Worm (Caenorhabditis elegans) whole organism, L2 larva: ENCODE measurements around the gene scl-27.

Experiments used
- F13H6.1 ChIP-seq: sonication (generic microtip); optimal IDR thresholded peaks from 2 replicates; lab custom pipeline; 2016; ENCODE audit warnings: missing genetic modification characterization, missing compliant biosample characterization
- R02D3.7 ChIP-seq: fragments of 150-350 bp; optimal IDR thresholded peaks from 2 replicates; lab custom pipeline; 2014; ENCODE audit warnings: missing biosample characterization, missing genetic modification characterization
- Y55F3AM.14 ChIP-seq: fragments of 200-800 bp; sonication (Bioruptor generic); optimal IDR thresholded peaks from 2 replicates; lab custom pipeline; 2018; ENCODE audit warnings: mild to moderate bottlenecking, missing genetic modification characterization, missing compliant biosample characterization
- alr-1 ChIP-seq: fragments of 150-350 bp; optimal IDR thresholded peaks from 2 replicates; lab custom pipeline; 2014; ENCODE audit warnings: missing biosample characterization, missing genetic modification characterization
- aly-2 ChIP-seq: fragments of 150-350 bp; optimal IDR thresholded peaks from 2 replicates; lab custom pipeline; 2014; ENCODE audit warnings: missing biosample characterization, missing genetic modification characterization
- blmp-1 ChIP-seq: sonication (generic microtip); optimal IDR thresholded peaks from 2 replicates; lab custom pipeline; 2017; ENCODE audit warnings: missing genetic modification characterization, mild to moderate bottlenecking, missing compliant biosample characterization, antibody characterized with exemption, moderate library complexity; ENCODE audit not compliant: insufficient read depth
- ceh-16 ChIP-seq: fragments of 150-350 bp; optimal IDR thresholded peaks from 2 replicates; lab custom pipeline; 2014; ENCODE audit warnings: missing biosample characterization, missing genetic modification characterization
- crh-2 ChIP-seq: sonication (generic microtip); optimal IDR thresholded peaks from 2 replicates; lab custom pipeline; 2017; ENCODE audit warnings: missing biosample characterization, missing genetic modification characterization
- dmd-4 ChIP-seq: sonication (generic microtip); optimal IDR thresholded peaks from 2 replicates; lab custom pipeline; 2017; ENCODE audit warnings: missing biosample characterization, missing genetic modification characterization
- egl-27 ChIP-seq: sonication (generic microtip); optimal IDR thresholded peaks from 3 replicates; lab custom pipeline; 2017; ENCODE audit warnings: missing biosample characterization, missing genetic modification reagents, missing genetic modification characterization
- elt-1 ChIP-seq: fragments of 150-350 bp; optimal IDR thresholded peaks from 2 replicates; lab custom pipeline; 2014; ENCODE audit warnings: missing biosample characterization, missing genetic modification characterization
- elt-3 ChIP-seq: sonication (generic microtip); optimal IDR thresholded peaks from 2 replicates; lab custom pipeline; 2017; ENCODE audit warnings: missing biosample characterization, missing genetic modification characterization
- fos-1 ChIP-seq: fragments of 150-350 bp; optimal IDR thresholded peaks from 2 replicates; lab custom pipeline; 2014; ENCODE audit warnings: missing biosample characterization, missing genetic modification characterization
- lin-11 ChIP-seq: fragments of 150-350 bp; sonication (generic microtip); optimal IDR thresholded peaks from 2 replicates; lab custom pipeline; 2014; ENCODE audit warnings: missing biosample characterization, missing genetic modification characterization, inconsistent platforms, mixed read lengths
- lin-39 ChIP-seq: fragments of 150-350 bp; optimal IDR thresholded peaks from 2 replicates; lab custom pipeline; 2014; ENCODE audit warnings: missing biosample characterization, missing genetic modification reagents, missing genetic modification characterization
- lsy-2 ChIP-seq, 2 experiments: fragments of 150-350 bp in 1 of 2; sonication (generic microtip) in 1 of 2; optimal IDR thresholded peaks; 2 replicates each; lab custom pipeline; 2014 to 2017; ENCODE audit warnings: missing biosample characterization in 2 of 2, missing genetic modification characterization in 2 of 2
- mab-5 ChIP-seq: fragments of 150-350 bp; optimal IDR thresholded peaks from 2 replicates; lab custom pipeline; 2014; ENCODE audit warnings: missing biosample characterization, missing genetic modification characterization
- mbf-1 ChIP-seq: sonication (generic microtip); optimal IDR thresholded peaks from 2 replicates; lab custom pipeline; 2017; ENCODE audit warnings: missing biosample characterization, missing genetic modification characterization
- nhr-12 ChIP-seq: fragments of 150-350 bp; optimal IDR thresholded peaks from 2 replicates; lab custom pipeline; 2014; ENCODE audit warnings: missing biosample characterization, missing genetic modification characterization
- nhr-21 ChIP-seq: fragments of 150-350 bp; optimal IDR thresholded peaks from 2 replicates; lab custom pipeline; 2014; ENCODE audit warnings: missing biosample characterization, missing genetic modification characterization
- nhr-23 ChIP-seq: fragments of 150-350 bp; optimal IDR thresholded peaks from 2 replicates; lab custom pipeline; 2014; ENCODE audit warnings: missing biosample characterization, missing genetic modification reagents, missing genetic modification characterization
- nhr-25 ChIP-seq: fragments of 150-350 bp; sonication (generic microtip); optimal IDR thresholded peaks from 3 replicates; lab custom pipeline; 2014; ENCODE audit warnings: missing biosample characterization, missing genetic modification characterization
- peb-1 ChIP-seq: fragments of 150-350 bp; optimal IDR thresholded peaks from 2 replicates; lab custom pipeline; 2014; ENCODE audit warnings: missing biosample characterization, missing genetic modification characterization
- sem-4 ChIP-seq: fragments of 150-350 bp; optimal IDR thresholded peaks from 2 replicates; lab custom pipeline; 2014; ENCODE audit warnings: missing biosample characterization, missing genetic modification reagents, missing genetic modification characterization
- skn-1 ChIP-seq: sonication (generic microtip); optimal IDR thresholded peaks from 2 replicates; lab custom pipeline; 2017; ENCODE audit warnings: missing biosample characterization, missing genetic modification characterization
- sma-3 ChIP-seq: sonication (generic microtip); optimal IDR thresholded peaks from 2 replicates; lab custom pipeline; 2016; ENCODE audit warnings: missing genetic modification reagents, missing genetic modification characterization, missing compliant biosample characterization
- snpc-4 ChIP-seq: fragments of 150-350 bp; optimal IDR thresholded peaks from 2 replicates; lab custom pipeline; 2014; ENCODE audit warnings: missing biosample characterization, missing genetic modification characterization
- unc-39 ChIP-seq: fragments of 150-350 bp; optimal IDR thresholded peaks from 2 replicates; lab custom pipeline; 2014; ENCODE audit warnings: missing biosample characterization, missing genetic modification characterization
- unc-55 ChIP-seq: fragments of 150-350 bp; sonication (generic microtip); optimal IDR thresholded peaks from 3 replicates; lab custom pipeline; 2014; ENCODE audit warnings: missing biosample characterization, missing genetic modification reagents, missing genetic modification characterization
- unc-62 ChIP-seq: fragments of 150-350 bp; optimal IDR thresholded peaks from 2 replicates; lab custom pipeline; 2014; ENCODE audit warnings: missing biosample characterization, missing genetic modification reagents, missing genetic modification characterization
- zag-1 ChIP-seq: fragments of 150-350 bp; optimal IDR thresholded peaks from 2 replicates; lab custom pipeline; 2014; ENCODE audit warnings: missing biosample characterization, missing genetic modification characterization
- ztf-1 ChIP-seq: fragments of 200-800 bp; sonication (Bioruptor generic); conservative IDR thresholded peaks from 2 replicates; pipeline ENCODE4 v1.3.6; 2022; ENCODE audit warnings: missing genetic modification characterization, missing compliant biosample characterization
- ztf-11 ChIP-seq: sonication (generic microtip); optimal IDR thresholded peaks from 2 replicates; lab custom pipeline; 2017; ENCODE audit warnings: missing biosample characterization, missing genetic modification characterization

The scl-27 gene

DNA sequence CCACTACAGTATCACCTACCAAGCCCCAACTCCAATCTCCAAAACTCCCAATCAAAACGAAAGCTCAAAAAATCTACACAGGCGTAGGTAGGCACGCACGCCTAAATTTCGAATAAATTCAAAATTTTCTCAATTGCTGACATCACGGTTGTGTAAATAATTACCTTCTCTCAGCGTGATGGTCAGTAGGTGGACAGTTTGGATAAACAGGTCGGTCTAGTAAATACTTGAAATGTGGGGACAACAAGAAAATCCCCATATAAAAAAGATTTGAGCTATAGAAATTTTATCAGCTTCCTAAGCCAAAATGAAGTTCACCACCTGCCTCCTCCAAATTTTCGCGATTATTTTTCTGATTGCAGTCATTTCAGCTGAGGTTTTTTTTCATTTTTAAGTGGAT is 38.3 kb downstream of the scl-27 start, which contains the start of gene B0554.1:
B0554.1 (plus strand) TSS at position 301 of the 400 bp plus-strand sequence.
- TF ChIP-seq elt-3 (tag; lab: Kevin White, UChicago), result no peak
- no peak for TF ChIP-seq lsy-2 (tag; optimal IDR thresholded peaks at IDR 0.05; lab: Kevin White, UChicago)
- no peak for TF ChIP-seq egl-27 (tag; lab: Kevin White, UChicago)
- no peak for TF ChIP-seq snpc-4 (tag; lab: Kevin White, UChicago)
- no peak for TF ChIP-seq alr-1
- no peak for TF ChIP-seq Y55F3AM.14 (GFP tag; lab: Kevin White, UChicago)
- TF ChIP-seq R02D3.7 (tag; lab: Kevin White, UChicago), result no peak
- no peak for TF ChIP-seq blmp-1 (tag; lab: Kevin White, UChicago)
- no peak for TF ChIP-seq ztf-11 (tag; lab: Kevin White, UChicago)
- TF ChIP-seq, all 48 proteins: peak for 0

DNA sequence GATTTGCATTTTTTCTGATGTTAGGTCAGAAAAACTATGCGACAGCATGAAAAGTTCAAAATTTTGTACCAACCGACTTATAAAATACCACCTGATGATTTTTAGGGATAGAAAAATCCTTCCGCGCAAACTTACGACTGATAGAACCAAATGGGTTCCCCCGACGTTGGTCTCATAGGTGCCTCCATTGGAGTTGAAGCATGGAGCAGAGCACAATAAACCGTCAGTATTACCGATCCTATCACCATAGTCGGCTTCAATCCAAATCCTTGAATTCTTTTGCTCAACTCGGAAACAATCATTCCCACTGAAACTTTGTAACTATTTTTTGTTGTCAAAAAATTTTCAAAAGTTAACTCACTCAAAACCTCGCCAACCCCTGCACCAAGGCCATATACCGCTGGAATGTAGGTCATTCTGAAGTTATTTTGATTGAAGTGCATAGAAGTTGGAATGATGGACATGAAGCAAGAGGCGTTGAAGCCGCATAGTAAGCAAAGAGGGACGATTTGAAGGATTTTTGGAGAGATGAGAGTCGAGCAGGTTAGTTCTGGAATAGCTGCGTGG is 39.4 kb downstream of the scl-27 start:
- TF ChIP-seq egl-27 (tag; lab: Kevin White, UChicago), result no peak
- TF ChIP-seq unc-55 (GFP tag; lab: Kevin White, UChicago), result no peak
- no peak for TF ChIP-seq lin-39
- no peak for TF ChIP-seq nhr-25

DNA sequence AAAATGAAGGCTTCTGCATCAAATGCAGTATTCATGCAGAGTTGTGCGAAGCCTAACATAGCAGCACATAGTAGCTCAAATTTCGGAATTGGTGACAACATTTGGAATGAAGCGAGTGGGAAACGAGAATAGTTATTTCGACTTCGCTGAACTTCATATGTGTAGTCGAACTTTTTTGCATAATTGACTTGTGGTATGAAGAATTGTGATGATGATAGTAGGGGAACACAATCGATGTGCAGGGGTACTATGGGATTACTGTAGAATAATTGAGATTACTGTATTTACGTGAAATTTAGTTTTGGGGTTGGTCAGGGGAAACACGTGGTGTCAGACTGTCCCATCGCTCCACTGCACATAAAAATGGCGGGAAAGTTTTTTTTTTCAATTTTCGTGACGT is 41.1 kb downstream of the scl-27 start, which contains the start of gene B0554.7:
B0554.7 (minus strand) TSS at position 101 of the 400 bp plus-strand sequence.
- no peak for TF ChIP-seq fos-1 (tag; lab: Kevin White, UChicago)
- no peak for TF ChIP-seq crh-2 (tag; lab: Kevin White, UChicago)
- TF ChIP-seq zag-1 (tag; lab: Kevin White, UChicago), result no peak
- TF ChIP-seq ztf-1 (GFP tag; lab: Robert Waterston, UW), result no peak
- TF ChIP-seq sma-3 (GFP tag; lab: Kevin White, UChicago), result no peak
- no peak for TF ChIP-seq nhr-12 (tag; lab: Kevin White, UChicago)
- TF ChIP-seq dmd-4, result no peak
- TF ChIP-seq mbf-1 (tag; lab: Kevin White, UChicago), result no peak
- no peak for TF ChIP-seq skn-1 (tag; lab: Kevin White, UChicago)
- no peak for TF ChIP-seq unc-62 (GFP tag; lab: Kevin White, UChicago)
- TF ChIP-seq R02D3.7 (tag; lab: Kevin White, UChicago), result no peak
- TF ChIP-seq alr-1, result no peak
- no peak for TF ChIP-seq unc-39 (tag; lab: Kevin White, UChicago)
- TF ChIP-seq F13H6.1 (tag; lab: Kevin White, UChicago), result no peak
- TF ChIP-seq peb-1 (tag; lab: Kevin White, UChicago), result no peak
- TF ChIP-seq Y55F3AM.14 (GFP tag; lab: Kevin White, UChicago), result no peak
- no peak for TF ChIP-seq mab-5
- no peak for TF ChIP-seq nhr-21
- no peak for TF ChIP-seq elt-1 (tag; lab: Kevin White, UChicago)
- no peak for TF ChIP-seq egl-27 (tag; lab: Kevin White, UChicago)

DNA sequence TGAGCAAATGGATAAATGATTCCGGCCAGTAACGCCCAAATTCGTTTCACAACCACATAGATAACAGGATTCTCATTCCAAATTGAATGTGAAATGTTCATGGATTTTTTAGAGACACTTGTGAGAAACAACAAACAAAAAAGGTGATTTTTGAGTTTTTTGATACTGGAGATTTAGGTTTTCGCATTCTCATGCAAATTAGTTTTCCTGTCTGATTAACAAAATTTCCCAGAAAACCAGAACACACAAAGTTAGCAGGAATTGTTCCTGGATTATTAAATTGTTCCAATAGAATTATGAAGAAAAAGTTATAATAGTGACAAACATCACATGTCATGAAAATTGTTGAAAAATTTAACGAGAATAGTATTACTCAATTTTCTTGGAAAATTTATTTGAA is 43.4 kb downstream of the scl-27 start, which contains the start of gene srh-33:
srh-33 (minus strand) TSS at position 101 of the 400 bp plus-strand sequence.
- TF ChIP-seq nhr-12 (tag; lab: Kevin White, UChicago) (no peak), nhr-23 (tag; lab: Kevin White, UChicago) (no peak)

DNA sequence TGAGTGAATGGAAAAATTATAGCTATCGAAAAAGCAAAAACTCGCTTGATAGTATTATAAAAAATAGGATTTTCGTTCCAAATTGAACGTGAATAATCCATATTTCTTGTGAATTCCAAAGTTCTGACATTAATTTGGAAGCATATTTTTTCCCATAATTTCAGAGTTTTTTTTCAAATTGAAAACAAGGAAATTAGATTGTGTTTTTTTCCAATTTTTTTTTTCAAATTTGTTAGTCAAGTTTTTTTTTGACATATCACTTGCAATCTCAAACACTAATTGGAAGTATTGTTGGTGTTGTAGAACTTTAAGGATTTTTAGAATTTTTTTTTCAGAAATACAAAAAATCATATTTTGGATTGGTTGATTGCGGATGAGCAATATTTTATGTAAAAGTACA is 46.8 kb downstream of the scl-27 start, which contains the start of gene srh-34:
srh-34 (minus strand) TSS at position 101 of the 400 bp plus-strand sequence.
- TF ChIP-seq lin-11 (tag; lab: Kevin White, UChicago) (no peak), lsy-2 (tag; optimal IDR thresholded peaks at IDR 0.05; lab: Kevin White, UChicago) (no peak), sma-3 (GFP tag; lab: Kevin White, UChicago) (no peak), unc-62 (GFP tag; lab: Kevin White, UChicago) (no peak), nhr-23 (tag; lab: Kevin White, UChicago) (no peak), mab-5 (no peak), nhr-25 (no peak), elt-1 (tag; lab: Kevin White, UChicago) (no peak), sem-4 (tag; lab: Kevin White, UChicago) (no peak), ceh-16 (tag; lab: Kevin White, UChicago) (no peak), Y55F3AM.14 (GFP tag; lab: Kevin White, UChicago) (no peak), aly-2 (no peak)
- TF ChIP-seq, all 48 proteins: peak for 0
